Worm (Caenorhabditis elegans) whole organism, early embryonic: Measurements from ENCODE around the gene W10C4.1.

Experiments used
- B0310.2 ChIP-seq: sonication (generic microtip); optimal IDR thresholded peaks from 2 replicates; lab custom pipeline; 2016; ENCODE audit warnings: mild to moderate bottlenecking, missing genetic modification characterization, missing compliant biosample characterization
- ama-1 ChIP-seq: fragments of 150-350 bp; optimal IDR thresholded peaks from 2 replicates; lab custom pipeline; 2014
- ets-7 ChIP-seq: sonication (generic microtip); optimal IDR thresholded peaks from 2 replicates; lab custom pipeline; 2016; ENCODE audit warnings: missing genotype, missing genetic modification characterization, missing compliant biosample characterization
- flt-1 ChIP-seq: fragments of 200-800 bp; sonication (Bioruptor generic); IDR thresholded peaks from 2 replicates; pipeline ENCODE4 v1.3.6; 2022; ENCODE audit warnings: missing genetic modification characterization, missing compliant biosample characterization
- hmbx-1 ChIP-seq: sonication (generic microtip); optimal IDR thresholded peaks from 2 replicates; lab custom pipeline; 2016; ENCODE audit warnings: mild to moderate bottlenecking, missing genetic modification characterization, missing compliant biosample characterization
- pes-1 ChIP-seq: fragments of 200-800 bp; sonication (Bioruptor generic); IDR thresholded peaks from 2 replicates; pipeline ENCODE4 v1.3.6; 2022; ENCODE audit warnings: missing genetic modification reagents, missing genetic modification characterization, missing compliant biosample characterization
- sea-1 ChIP-seq: fragments of 200-800 bp; sonication (Bioruptor generic); conservative IDR thresholded peaks from 2 replicates; pipeline ENCODE4 v1.3.6; 2022; ENCODE audit warnings: missing genetic modification characterization, missing compliant biosample characterization
- tbx-11 ChIP-seq: fragments of 200-800 bp; sonication (Bioruptor generic); IDR thresholded peaks from 2 replicates; pipeline ENCODE4 v1.3.6; 2022; ENCODE audit warnings: missing genetic modification characterization, missing compliant biosample characterization
- tra-4 ChIP-seq: sonication (generic microtip); optimal IDR thresholded peaks from 2 replicates; lab custom pipeline; 2017; ENCODE audit warnings: missing genetic modification characterization, missing compliant biosample characterization

DNA sequence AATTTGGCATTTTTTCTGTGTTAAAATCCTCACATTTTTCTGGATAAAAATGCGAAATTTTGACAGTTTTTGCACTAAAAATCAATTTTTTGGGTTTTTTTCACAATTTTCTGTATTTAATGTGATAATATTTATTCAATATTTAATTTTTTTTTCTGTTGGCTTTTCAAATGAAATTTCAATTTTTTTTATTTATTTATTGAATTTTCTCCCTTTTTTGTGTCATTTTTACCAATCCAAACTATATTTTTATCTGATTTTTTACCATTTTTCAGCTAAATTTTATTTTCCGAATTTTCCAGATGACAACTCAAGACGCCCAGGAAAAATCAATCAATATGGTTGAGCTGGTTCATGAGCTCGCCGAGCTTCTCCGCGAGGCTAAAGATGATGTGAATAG, 12.8 kb downstream of the W10C4.1 start, which contains the start of gene F40G9.17:
- TF ChIP-seq ama-1 (lab: Kevin White, UChicago) (no peak), B0310.2 (tag; lab: Kevin White, UChicago) (no peak), tra-4 (tag; lab: Kevin White, UChicago) (no peak), ets-7 (tag; lab: Kevin White, UChicago) (no peak), flt-1 (GFP tag; lab: Robert Waterston, UW) (no peak), pes-1 (GFP tag; lab: Robert Waterston, UW) (no peak), sea-1 (GFP tag; lab: Robert Waterston, UW) (no peak), hmbx-1 (tag; lab: Kevin White, UChicago) (no peak), tbx-11 (GFP tag; lab: Robert Waterston, UW) (no peak)
